Fruit fly (Drosophila melanogaster): Measurements from ENCODE around the gene mRpL45.

The mRpL45 gene

dm6 chr3R:22582981-22583380 lies 35.3 kb upstream of the mRpL45 start, which contains the start of gene Dph5 (continued):
- TF ChIP-seq grau (tag; optimal IDR thresholded peaks at IDR 0.05) (no peak), H2.0 (GFP tag; IDR thresholded peaks at IDR 0.05) (no peak), CG4424 (GFP tag; optimal IDR thresholded peaks at IDR 0.05) (no peak), ro (GFP tag; IDR thresholded peaks at IDR 0.05) (no peak), CG31441 (GFP tag; IDR thresholded peaks at IDR 0.05) (no peak), dati (GFP tag; IDR thresholded peaks at IDR 0.05) (no peak), Dbx (GFP tag; IDR thresholded peaks at IDR 0.05) (0 out of 3 replicates have a peak, but pooled peaks have one; percentile 12), CG7271 (tag; optimal IDR thresholded peaks at IDR 0.05) (no peak), Hmr (GFP tag; optimal IDR thresholded peaks at IDR 0.05) (no peak), Dp (GFP tag; optimal IDR thresholded peaks at IDR 0.05) (peak; percentile 87), CG43689 (GFP tag; IDR thresholded peaks at IDR 0.05) (no peak), chif (GFP tag; optimal IDR thresholded peaks at IDR 0.05) (no peak), jing (GFP tag; optimal IDR thresholded peaks at IDR 0.05) (no peak), Nf-YB (GFP tag; optimal IDR thresholded peaks at IDR 0.05) (no peak), otp (GFP tag; IDR thresholded peaks at IDR 0.05) (no peak), cg (GFP tag; optimal IDR thresholded peaks at IDR 0.05) (no peak), CG12744 (GFP tag; optimal IDR thresholded peaks at IDR 0.05) (no peak), Bgb (GFP tag; IDR thresholded peaks at IDR 0.05; ENCODE audit: partially characterized antibody) (0 out of 2 replicates have a peak, but pooled peaks have one; percentile 9), CG3065 (GFP tag; optimal IDR thresholded peaks at IDR 0.05) (no peak), lbe (GFP tag; optimal IDR thresholded peaks at IDR 0.05) (no peak), Hr39 (optimal IDR thresholded peaks at IDR 0.05) (no peak), C15 (GFP tag; IDR thresholded peaks at IDR 0.05) (no peak), Atf-2 (GFP tag; optimal IDR thresholded peaks at IDR 0.05) (no peak), YL-1 (GFP tag; optimal IDR thresholded peaks at IDR 0.05) (no peak), CG8388 (GFP tag; optimal IDR thresholded peaks at IDR 0.05) (no peak), BEAF-32 (GFP tag; optimal IDR thresholded peaks at IDR 0.05) (peak; percentile 12), Nf-YC (tag; optimal IDR thresholded peaks at IDR 0.05) (no peak), CG6854 (GFP tag; optimal IDR thresholded peaks at IDR 0.05) (no peak), CG1603 (tag; optimal IDR thresholded peaks at IDR 0.05) (peak; percentile 23), sug (tag; optimal IDR thresholded peaks at IDR 0.05) (no peak), esg (GFP tag; conservative IDR thresholded peaks at IDR 0.05) (no peak), PHDP (tag; optimal IDR thresholded peaks at IDR 0.05) (no peak), zen (tag; optimal IDR thresholded peaks at IDR 0.05) (peak; percentile 5), hb (GFP tag; IDR thresholded peaks at IDR 0.05; ENCODE audit: partially characterized antibody) (no peak), CG16815 (GFP tag; optimal IDR thresholded peaks at IDR 0.05) (no peak), CG2120 (GFP tag; optimal IDR thresholded peaks at IDR 0.05) (no peak), pum (GFP tag; optimal IDR thresholded peaks at IDR 0.05) (no peak), CG15696 (tag; optimal IDR thresholded peaks at IDR 0.05) (no peak), CG9797 (GFP tag; optimal IDR thresholded peaks at IDR 0.05) (peak; percentile 55), lola (GFP tag; optimal IDR thresholded peaks at IDR 0.05) (no peak), Ada2b (GFP tag; IDR thresholded peaks at IDR 0.05) (no peak), bbx (GFP tag; IDR thresholded peaks at IDR 0.05; ENCODE audit: partially characterized antibody) (peak; percentile 29; the same call in 1 of the 2 replicates), CG18262 (tag; optimal IDR thresholded peaks at IDR 0.05) (no peak), cas (GFP tag; IDR thresholded peaks at IDR 0.05) (no peak), CG2712 (tag; optimal IDR thresholded peaks at IDR 0.05) (no peak), CG7839 (tag; optimal IDR thresholded peaks at IDR 0.05) (no peak), Gsc (GFP tag; IDR thresholded peaks at IDR 0.05) (no peak), cwo (GFP tag; optimal IDR thresholded peaks at IDR 0.05) (peak; percentile 44), CG1233 (GFP tag; optimal IDR thresholded peaks at IDR 0.05) (no peak), emc (GFP tag; optimal IDR thresholded peaks at IDR 0.05) (no peak), danr (GFP tag; IDR thresholded peaks at IDR 0.05) (no peak)
